Fruit fly (Drosophila melanogaster) whole organism, adult: ENCODE results near the gene Dhps.

Experiments
- CG11617 ChIP-seq: fragments of 200-800 bp; sonication (Bioruptor generic); optimal IDR thresholded peaks from 2 replicates; lab custom pipeline; 2017; ENCODE audit warnings: mild to moderate bottlenecking, missing biosample characterization, missing genetic modification reagents, missing genetic modification characterization
- CG12768 ChIP-seq: fragments of 200-800 bp; sonication (Bioruptor generic); optimal IDR thresholded peaks from 2 replicates; lab custom pipeline; 2017; ENCODE audit warnings: missing biosample characterization, missing genetic modification characterization, mild to moderate bottlenecking, moderate library complexity, missing genetic modification reagents
- CG14711 ChIP-seq: fragments of 200-800 bp; sonication (Bioruptor generic); optimal IDR thresholded peaks from 2 replicates; lab custom pipeline; 2018; ENCODE audit warnings: missing biosample characterization, mild to moderate bottlenecking, missing genetic modification characterization, moderate library complexity
- CG1620 ChIP-seq: fragments of 200-800 bp; sonication (Bioruptor generic); optimal IDR thresholded peaks from 2 replicates; lab custom pipeline; 2016; ENCODE audit warnings: missing biosample characterization, missing genetic modification characterization
- CG33017 ChIP-seq: fragments of 200-800 bp; sonication (Bioruptor generic); optimal IDR thresholded peaks from 2 replicates; lab custom pipeline; 2018; ENCODE audit warnings: missing biosample characterization, mild to moderate bottlenecking, missing genetic modification characterization, moderate library complexity
- CG5204 ChIP-seq: fragments of 200-800 bp; sonication (Bioruptor generic); optimal IDR thresholded peaks from 2 replicates; lab custom pipeline; 2016; ENCODE audit warnings: missing biosample characterization, missing genetic modification characterization
- CG7045 ChIP-seq: fragments of 200-800 bp; sonication (Bioruptor generic); optimal IDR thresholded peaks from 2 replicates; lab custom pipeline; 2017; ENCODE audit warnings: missing biosample characterization, mild to moderate bottlenecking, missing genetic modification characterization
- CG7101 ChIP-seq: fragments of 200-800 bp; sonication (Bioruptor generic); optimal IDR thresholded peaks from 2 replicates; lab custom pipeline; 2018; ENCODE audit warnings: missing biosample characterization, mild to moderate bottlenecking, missing genetic modification characterization, moderate library complexity
- Clk ChIP-seq: fragments of 200-800 bp; sonication (Bioruptor generic); optimal IDR thresholded peaks from 2 replicates; lab custom pipeline; 2017; ENCODE audit warnings: missing biosample characterization, missing genetic modification characterization
- Crg-1 ChIP-seq: fragments of 200-800 bp; sonication (Bioruptor generic); optimal IDR thresholded peaks from 2 replicates; lab custom pipeline; 2016; ENCODE audit warnings: missing biosample characterization, missing genetic modification characterization
- Hr96 ChIP-seq: fragments of 200-800 bp; sonication (Bioruptor generic); optimal IDR thresholded peaks from 2 replicates; lab custom pipeline; 2016; ENCODE audit warnings: missing biosample characterization, missing genetic modification characterization
- Mnt ChIP-seq: fragments of 200-800 bp; sonication (Bioruptor generic); optimal IDR thresholded peaks from 2 replicates; lab custom pipeline; 2016; ENCODE audit warnings: missing biosample characterization, mild to moderate bottlenecking, missing genetic modification characterization
- bab1 ChIP-seq: fragments of 200-800 bp; sonication (Bioruptor generic); optimal IDR thresholded peaks from 3 replicates; lab custom pipeline; 2019; ENCODE audit warnings: missing biosample characterization, mild to moderate bottlenecking, missing genetic modification characterization, moderate library complexity
- cic ChIP-seq: fragments of 200-800 bp; sonication (Bioruptor generic); optimal IDR thresholded peaks from 2 replicates; lab custom pipeline; 2017; ENCODE audit warnings: missing biosample characterization, mild to moderate bottlenecking, missing genetic modification characterization, moderate library complexity
- cnc ChIP-seq, 2 experiments: fragments of >200 bp; optimal IDR thresholded peaks; 2 replicates each; lab custom pipeline; 2017
- kay ChIP-seq: fragments of 200-800 bp; sonication (Bioruptor generic); peaks from one replicate; lab custom pipeline; 2016; ENCODE audit warnings: missing biosample characterization, missing genetic modification characterization, borderline replicate concordance
- ovo ChIP-seq: fragments of 200-800 bp; sonication (Bioruptor generic); optimal IDR thresholded peaks from 2 replicates; lab custom pipeline; 2016; ENCODE audit warnings: missing biosample characterization, missing genetic modification characterization
- pad ChIP-seq: fragments of 200-800 bp; sonication (Bioruptor generic); optimal IDR thresholded peaks from 3 replicates; lab custom pipeline; 2017; ENCODE audit warnings: missing biosample characterization, missing genetic modification characterization, mild to moderate bottlenecking, moderate library complexity, missing genetic modification reagents
- tj ChIP-seq: fragments of 200-800 bp; sonication (Bioruptor generic); optimal IDR thresholded peaks from 3 replicates; lab custom pipeline; 2017; ENCODE audit warnings: missing biosample characterization, mild to moderate bottlenecking, missing genetic modification characterization, moderate library complexity
- toe ChIP-seq: fragments of 200-800 bp; sonication (Bioruptor generic); optimal IDR thresholded peaks from 2 replicates; lab custom pipeline; 2016; ENCODE audit warnings: missing biosample characterization, missing genetic modification characterization

Gene Dhps

DNA sequence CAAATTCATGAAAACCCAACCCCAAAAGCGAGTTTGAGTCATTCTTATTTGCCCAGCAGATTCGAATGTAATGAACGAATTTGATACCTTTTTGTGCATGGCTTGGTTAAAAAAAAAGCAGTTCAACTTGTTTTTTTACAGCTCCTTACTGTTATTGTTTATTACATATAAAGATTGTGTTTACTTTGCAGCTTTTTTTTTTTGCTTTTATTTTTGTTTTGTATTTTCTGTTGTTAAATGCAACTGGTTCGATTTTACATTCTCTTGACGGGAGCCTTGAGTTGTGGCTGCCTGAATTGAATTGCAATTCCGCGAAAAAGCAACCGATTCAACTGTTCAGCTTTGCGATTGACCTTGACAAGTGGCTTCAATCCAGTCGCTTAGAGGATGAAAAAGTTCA, 43.5 kb upstream of the Dhps start:
- TF ChIP-seq kay (GFP tag; lab: Kevin White, UChicago) (no peak), tj (GFP tag; lab: Kevin White, UChicago) (peak; percentile 76)

DNA sequence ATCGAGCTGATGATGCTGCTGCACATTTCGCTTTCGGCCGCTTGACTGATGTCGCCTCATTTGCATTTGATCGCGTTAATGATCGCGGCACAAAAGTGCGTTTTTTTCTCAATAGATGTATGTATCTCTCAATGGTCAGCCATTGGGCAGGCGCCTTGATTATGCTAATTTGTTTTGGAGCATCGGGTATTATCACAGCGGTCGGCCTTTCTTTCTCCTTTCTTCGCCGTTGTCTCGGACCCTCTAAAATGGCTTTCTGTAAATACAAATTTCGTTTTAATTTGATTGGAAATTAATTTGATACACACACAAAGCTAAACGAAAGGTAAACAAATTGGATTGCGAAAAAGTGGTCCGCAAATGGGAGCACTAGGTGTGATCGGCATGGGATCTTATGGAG, 42.7 kb upstream of the Dhps start:
- TF ChIP-seq Hr96 (no peak), Clk (GFP tag; lab: Kevin White, UChicago) (no peak), ovo (GFP tag; lab: Kevin White, UChicago) (no peak)

DNA sequence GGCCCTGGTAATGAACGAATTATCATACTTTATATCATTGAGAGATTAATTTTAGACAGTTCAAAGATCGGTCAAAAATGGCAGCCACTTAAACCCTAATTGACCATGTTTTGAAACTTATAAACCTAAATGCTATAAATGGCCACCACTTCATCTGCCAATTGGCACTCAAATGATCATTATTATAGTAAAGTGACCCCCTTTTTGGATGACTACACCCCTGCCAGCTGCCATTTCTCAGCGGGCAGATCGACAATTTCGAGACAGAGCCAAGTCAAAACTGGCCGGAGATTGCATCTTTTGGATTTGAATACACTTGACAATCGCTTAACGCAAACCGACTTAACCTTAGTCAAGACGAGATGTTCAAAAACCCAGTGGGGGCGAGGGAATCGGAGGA, 41.8 kb upstream of the Dhps start:
- TF ChIP-seq Crg-1 (GFP tag; lab: Kevin White, UChicago) (no peak), CG14711 (tag; lab: Kevin White, UChicago) (no peak), tj (GFP tag; lab: Kevin White, UChicago) (no peak), CG11617 (GFP tag; lab: Kevin White, UChicago) (no peak), pad (GFP tag; lab: Kevin White, UChicago) (no peak), toe (GFP tag; lab: Kevin White, UChicago) (no peak), Clk (GFP tag; lab: Kevin White, UChicago) (no peak)

DNA sequence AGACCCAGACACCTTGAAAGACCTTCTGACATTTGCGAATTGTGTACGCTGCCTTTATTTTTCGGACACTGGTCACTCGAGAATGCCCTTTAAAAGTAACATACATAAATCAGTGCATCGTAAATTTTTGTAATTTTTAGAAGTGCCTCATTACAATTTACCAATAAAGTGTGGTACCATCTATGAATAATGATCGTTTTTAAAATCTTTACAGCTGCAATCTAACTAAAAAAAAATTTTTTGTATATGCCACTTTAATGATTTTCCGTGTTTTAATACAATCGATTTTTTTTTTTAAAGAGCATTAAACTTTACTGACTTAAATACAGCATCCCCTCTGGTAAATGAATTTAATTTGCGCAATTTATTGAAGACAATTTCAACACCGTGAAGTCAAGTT, 40.9 kb upstream of the Dhps start:
- TF ChIP-seq Mnt (GFP tag; lab: Kevin White, UChicago) (no peak), CG1620 (GFP tag; lab: Kevin White, UChicago) (no peak), CG12768 (GFP tag; lab: Kevin White, UChicago) (no peak), kay (GFP tag; lab: Kevin White, UChicago) (no peak), Clk (GFP tag; lab: Kevin White, UChicago) (no peak), pad (GFP tag; lab: Kevin White, UChicago) (no peak), CG7045 (GFP tag; lab: Kevin White, UChicago) (no peak), Crg-1 (GFP tag; lab: Kevin White, UChicago) (no peak), Hr96 (no peak), CG14711 (tag; lab: Kevin White, UChicago) (no peak), cnc (optimal IDR thresholded peaks at IDR 0.05; lab: Kevin White, UChicago) (no peak), cic (no peak), CG33017 (tag; lab: Kevin White, UChicago) (no peak), CG7101 (tag; lab: Kevin White, UChicago) (no peak), tj (GFP tag; lab: Kevin White, UChicago) (no peak), toe (GFP tag; lab: Kevin White, UChicago) (no peak)

DNA sequence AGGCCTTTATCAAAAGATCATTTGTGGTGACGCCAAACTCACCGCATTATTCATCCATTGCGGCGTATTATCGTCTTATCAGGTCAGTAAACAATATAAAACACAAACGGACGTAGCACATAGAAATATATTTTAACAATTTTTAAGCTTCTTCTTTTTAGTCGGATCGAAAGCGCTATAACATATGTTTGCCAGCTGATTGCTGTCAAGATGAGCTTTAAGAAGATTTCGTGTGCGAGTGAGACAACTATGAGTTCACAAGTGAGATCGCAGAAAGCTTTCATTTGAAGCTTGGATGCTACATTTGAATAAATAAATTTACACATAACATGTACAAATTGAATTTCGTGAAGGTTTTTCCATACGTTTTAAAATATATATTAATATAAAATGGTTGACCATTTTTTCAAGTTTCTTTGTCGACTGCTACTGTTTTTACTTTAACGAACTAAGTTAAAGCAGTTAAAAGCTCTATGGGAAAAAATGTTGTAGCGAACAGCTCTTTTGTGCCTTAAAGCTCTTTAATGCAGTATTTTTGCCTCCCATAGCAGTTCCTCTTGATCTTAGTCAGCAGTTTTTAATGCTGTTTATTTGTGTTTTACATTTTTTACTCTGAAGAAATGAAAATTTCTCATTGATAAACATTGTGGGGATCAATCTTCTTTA, 39.2 kb upstream of the Dhps start, which contains the start of gene CG42445:
CG42445 (minus strand) TSS at position 186 of the 666 bp plus-strand sequence.
- TF ChIP-seq CG11617 (GFP tag; lab: Kevin White, UChicago) = no peak
- no peak for TF ChIP-seq Hr96
- TF ChIP-seq bab1 (GFP tag; lab: Kevin White, UChicago) = peak; percentile 49
- peak; percentile 76 for TF ChIP-seq kay (GFP tag; lab: Kevin White, UChicago)
- peak; percentile 99 for TF ChIP-seq tj (GFP tag; lab: Kevin White, UChicago)
- no peak for TF ChIP-seq CG33017 (tag; lab: Kevin White, UChicago)
- no peak for TF ChIP-seq CG5204 (GFP tag; lab: Kevin White, UChicago)
- no peak for TF ChIP-seq Clk (GFP tag; lab: Kevin White, UChicago)
- no peak for TF ChIP-seq pad (GFP tag; lab: Kevin White, UChicago)

DNA sequence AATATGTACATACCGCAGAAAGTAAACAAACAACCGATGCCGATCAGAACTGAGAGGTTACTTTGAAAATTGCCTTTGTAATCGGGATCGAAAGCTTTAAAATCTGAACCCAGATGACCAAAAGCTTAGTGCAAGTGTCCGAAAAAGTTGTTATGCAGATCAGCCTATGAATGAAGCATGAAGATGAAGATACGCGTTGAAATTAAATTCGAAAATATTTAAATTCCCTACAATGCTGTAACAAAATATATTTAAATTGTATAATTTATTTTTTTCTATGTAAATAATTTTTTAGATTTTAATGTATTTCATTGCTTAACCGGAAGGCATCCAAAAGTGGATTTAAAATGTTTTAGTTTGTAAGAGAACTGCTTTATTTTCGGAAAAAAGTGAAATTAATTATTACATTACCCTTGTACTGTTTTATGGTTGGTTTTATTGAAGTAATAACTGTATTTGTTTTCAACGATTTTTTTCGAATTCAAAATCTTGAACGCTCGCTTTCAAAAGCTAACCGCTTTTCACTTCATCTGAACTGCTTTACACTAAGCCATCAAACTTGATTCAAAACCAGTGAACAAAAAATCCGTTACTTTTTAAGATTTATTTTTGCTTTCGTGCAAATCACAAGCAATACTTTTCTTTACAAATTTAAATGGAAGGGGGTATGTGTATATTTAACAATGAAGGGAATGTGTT, 38.1 kb upstream of the Dhps start, which contains the start of gene CG43886:
CG43886 (minus strand) TSS at position 51 of the 699 bp plus-strand sequence.
- TF ChIP-seq ovo (GFP tag; lab: Kevin White, UChicago) (no peak), tj (GFP tag; lab: Kevin White, UChicago) (peak; percentile 39)

DNA sequence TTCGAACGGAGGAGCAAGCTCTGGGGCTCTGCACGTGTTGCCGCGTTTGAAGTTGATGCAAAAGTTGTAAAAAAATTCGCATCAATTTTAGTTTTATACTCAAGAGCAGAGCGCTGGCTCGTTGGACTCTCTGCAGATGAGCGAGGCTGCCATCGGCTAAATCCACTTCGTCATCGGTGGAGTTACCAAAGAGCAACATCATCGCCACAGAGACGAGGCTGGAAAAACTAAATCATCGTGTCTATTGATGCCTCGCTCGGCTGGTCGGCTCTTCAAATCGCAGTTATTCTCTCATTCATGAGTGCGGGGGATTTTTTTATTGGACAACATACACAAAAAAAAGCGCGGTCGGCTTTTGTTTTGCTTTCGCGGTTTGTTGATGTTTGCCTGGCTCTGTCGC, 32.6 kb upstream of the Dhps start, which contains the start of gene CG13675:
CG13675 (minus strand) TSS at position 83 of the 400 bp plus-strand sequence.
- TF ChIP-seq CG11617 (GFP tag; lab: Kevin White, UChicago) (no peak), Clk (GFP tag; lab: Kevin White, UChicago) (no peak), cnc (optimal IDR thresholded peaks at IDR 0.05; lab: Kevin White, UChicago) (no peak), CG12768 (GFP tag; lab: Kevin White, UChicago) (no peak), Mnt (GFP tag; lab: Kevin White, UChicago) (no peak), CG14711 (tag; lab: Kevin White, UChicago) (no peak), pad (GFP tag; lab: Kevin White, UChicago) (no peak), CG1620 (GFP tag; lab: Kevin White, UChicago) (no peak), toe (GFP tag; lab: Kevin White, UChicago) (no peak), Hr96 (no peak)
